Fruit fly (Drosophila melanogaster): ENCODE results near the gene Fbw5.

Fbw5 gene

dm6 chr2L:6088371-6089365 is 22.9 kb upstream of the Fbw5 start:
- TF ChIP-seq Myc (optimal IDR thresholded peaks at IDR 0.05) (no peak), h (optimal IDR thresholded peaks at IDR 0.05) (no peak), psq (optimal IDR thresholded peaks at IDR 0.05) (no peak), insv (optimal IDR thresholded peaks at IDR 0.05) (no peak), Sin3A (optimal IDR thresholded peaks at IDR 0.05) (no peak), ttk (optimal IDR thresholded peaks at IDR 0.05) (no peak)

dm6 chr2L:6087685-6088084 is 21.9 kb upstream of the Fbw5 start:
- no peak for TF ChIP-seq Myc (optimal IDR thresholded peaks at IDR 0.05)
- TF ChIP-seq psq (optimal IDR thresholded peaks at IDR 0.05), result no peak
- TF ChIP-seq h (optimal IDR thresholded peaks at IDR 0.05), result no peak
- TF ChIP-seq Sin3A (optimal IDR thresholded peaks at IDR 0.05), result no peak
- no peak for TF ChIP-seq insv (optimal IDR thresholded peaks at IDR 0.05)
- TF ChIP-seq ttk (optimal IDR thresholded peaks at IDR 0.05), result no peak

- no peak for TF ChIP-seq ttk (optimal IDR thresholded peaks at IDR 0.05)
- no peak for TF ChIP-seq Sin3A (optimal IDR thresholded peaks at IDR 0.05)
- TF ChIP-seq insv (optimal IDR thresholded peaks at IDR 0.05), result no peak
- no peak for TF ChIP-seq psq (optimal IDR thresholded peaks at IDR 0.05)
- TF ChIP-seq h (optimal IDR thresholded peaks at IDR 0.05), result no peak
- no peak for TF ChIP-seq Myc (optimal IDR thresholded peaks at IDR 0.05)
Observed at dm6 chr2L:6086771-6087170, 21.0 kb upstream of the Fbw5 start.

- TF ChIP-seq Sin3A (optimal IDR thresholded peaks at IDR 0.05) (no peak), insv (optimal IDR thresholded peaks at IDR 0.05) (no peak), Myc (optimal IDR thresholded peaks at IDR 0.05) (no peak)
Observed at dm6 chr2L:6085733-6086317, 20.1 kb upstream of the Fbw5 start.

dm6 chr2L:6084694-6085093 is 18.9 kb upstream of the Fbw5 start:
- TF ChIP-seq insv (optimal IDR thresholded peaks at IDR 0.05) (no peak), psq (optimal IDR thresholded peaks at IDR 0.05) (no peak), Myc (optimal IDR thresholded peaks at IDR 0.05) (no peak), ttk (optimal IDR thresholded peaks at IDR 0.05) (no peak), h (optimal IDR thresholded peaks at IDR 0.05) (no peak), Sin3A (optimal IDR thresholded peaks at IDR 0.05) (no peak)

- TF ChIP-seq h (optimal IDR thresholded peaks at IDR 0.05) (no peak), insv (optimal IDR thresholded peaks at IDR 0.05) (no peak), psq (optimal IDR thresholded peaks at IDR 0.05) (no peak), ttk (optimal IDR thresholded peaks at IDR 0.05) (no peak), Myc (optimal IDR thresholded peaks at IDR 0.05) (no peak), Sin3A (optimal IDR thresholded peaks at IDR 0.05) (no peak)
Observed at dm6 chr2L:6082936-6083627, 17.3 kb upstream of the Fbw5 start.

dm6 chr2L:6082157-6082645 is 16.4 kb upstream of the Fbw5 start, which contains the start of gene Kr-h1:
TSS of gene Kr-h1 (plus strand) at chr2L:6082603.
- TF ChIP-seq h (optimal IDR thresholded peaks at IDR 0.05), result no peak

- TF ChIP-seq h (optimal IDR thresholded peaks at IDR 0.05) (no peak), insv (optimal IDR thresholded peaks at IDR 0.05) (no peak), ttk (optimal IDR thresholded peaks at IDR 0.05) (no peak), Sin3A (optimal IDR thresholded peaks at IDR 0.05) (no peak), psq (optimal IDR thresholded peaks at IDR 0.05) (no peak), Myc (optimal IDR thresholded peaks at IDR 0.05) (no peak)
Observed at dm6 chr2L:6081134-6081832, 15.5 kb upstream of the Fbw5 start.

dm6 chr2L:6080329-6080728 is 14.6 kb upstream of the Fbw5 start:
- no peak for TF ChIP-seq h (optimal IDR thresholded peaks at IDR 0.05)
- TF ChIP-seq insv (optimal IDR thresholded peaks at IDR 0.05), result no peak
- TF ChIP-seq ttk (optimal IDR thresholded peaks at IDR 0.05), result no peak
- TF ChIP-seq Sin3A (optimal IDR thresholded peaks at IDR 0.05), result no peak
- TF ChIP-seq Myc (optimal IDR thresholded peaks at IDR 0.05), result no peak
- no peak for TF ChIP-seq psq (optimal IDR thresholded peaks at IDR 0.05)

- TF ChIP-seq Sin3A (optimal IDR thresholded peaks at IDR 0.05) (no peak), psq (optimal IDR thresholded peaks at IDR 0.05) (no peak), ttk (optimal IDR thresholded peaks at IDR 0.05) (no peak), Myc (optimal IDR thresholded peaks at IDR 0.05) (no peak), insv (optimal IDR thresholded peaks at IDR 0.05) (no peak), h (optimal IDR thresholded peaks at IDR 0.05) (no peak)
Observed at dm6 chr2L:6078757-6079351, 13.1 kb upstream of the Fbw5 start.

- no peak for TF ChIP-seq ttk (optimal IDR thresholded peaks at IDR 0.05)
- no peak for TF ChIP-seq h (optimal IDR thresholded peaks at IDR 0.05)
- no peak for TF ChIP-seq insv (optimal IDR thresholded peaks at IDR 0.05)
- no peak for TF ChIP-seq psq (optimal IDR thresholded peaks at IDR 0.05)
- TF ChIP-seq Myc (optimal IDR thresholded peaks at IDR 0.05), result no peak
- no peak for TF ChIP-seq Sin3A (optimal IDR thresholded peaks at IDR 0.05)
Observed at dm6 chr2L:6077632-6078031, 11.9 kb upstream of the Fbw5 start.
